Worm (Caenorhabditis elegans): ENCODE results near the gene cyp-25A2.

Gene cyp-25A2

DNA sequence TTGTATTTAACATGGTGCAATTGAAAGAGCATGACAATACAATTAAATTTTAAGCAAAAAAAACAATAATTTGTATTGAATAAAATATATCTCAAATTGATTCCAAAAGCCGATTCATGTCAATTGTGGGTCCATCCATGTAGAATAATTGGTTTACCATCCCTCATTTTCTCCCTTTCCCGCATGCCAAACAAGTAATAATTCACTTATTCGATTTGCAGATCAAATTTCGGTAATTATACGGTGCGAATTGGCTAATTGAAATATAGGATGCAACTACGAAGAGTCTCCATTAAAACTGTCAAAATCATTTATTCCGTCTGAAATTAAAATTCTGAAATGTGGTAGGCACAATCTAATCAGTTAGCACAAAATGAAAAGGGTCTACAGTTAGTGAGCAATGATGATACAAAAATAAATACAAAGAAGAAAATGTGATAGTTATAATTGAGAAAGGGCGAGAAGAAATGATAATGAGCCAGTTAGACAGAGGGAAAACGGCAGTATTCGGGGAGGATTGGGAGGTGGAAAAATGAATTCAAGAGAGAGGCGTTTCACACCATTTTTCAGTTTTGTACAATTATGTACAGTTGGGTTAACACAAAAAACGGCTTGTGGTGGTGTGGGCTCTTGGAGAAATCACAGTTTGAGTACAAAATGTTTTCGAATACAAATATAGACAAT is 45.2 kb upstream of the cyp-25A2 start:
- TF ChIP-seq nhr-25 (tag; optimal IDR thresholded peaks at IDR 0.05), result peak; percentile 33
- no peak for TF ChIP-seq R02D3.7 (tag; optimal IDR thresholded peaks at IDR 0.05)
- TF ChIP-seq skn-1 (tag; optimal IDR thresholded peaks at IDR 0.05), result no peak
- TF ChIP-seq pqm-1 (tag; optimal IDR thresholded peaks at IDR 0.05), result no peak
- TF ChIP-seq hmg-11 (tag; optimal IDR thresholded peaks at IDR 0.05), result no peak
- TF ChIP-seq ztf-4 (tag; optimal IDR thresholded peaks at IDR 0.05), result peak; percentile 39
- TF ChIP-seq snpc-4 (tag; optimal IDR thresholded peaks at IDR 0.05), result no peak
- TF ChIP-seq zag-1 (tag; optimal IDR thresholded peaks at IDR 0.05), result no peak
- TF ChIP-seq sea-2 (GFP tag; optimal IDR thresholded peaks at IDR 0.05), result no peak
- TF ChIP-seq ama-1 (optimal IDR thresholded peaks at IDR 0.05), result peak; percentile 8
- TF ChIP-seq tbx-2 (tag; optimal IDR thresholded peaks at IDR 0.05), result no peak
- TF ChIP-seq nfya-1 (tag; optimal IDR thresholded peaks at IDR 0.05; ENCODE audit: insufficient read depth), result no peak
- no peak for TF ChIP-seq egl-5 (tag; optimal IDR thresholded peaks at IDR 0.05)

- TF ChIP-seq elt-2 (tag; optimal IDR thresholded peaks at IDR 0.05), result peak; percentile 1
- peak; percentile 3 for TF ChIP-seq lin-15B (tag; optimal IDR thresholded peaks at IDR 0.05)
- no peak for TF ChIP-seq elt-3 (tag; optimal IDR thresholded peaks at IDR 0.05)
- TF ChIP-seq nfya-1 (tag; optimal IDR thresholded peaks at IDR 0.05; ENCODE audit: insufficient read depth), result peak; percentile 99
These were observed 44.2 kb upstream of the cyp-25A2 start for ce11 chrIII:3790855-3791254.

DNA sequence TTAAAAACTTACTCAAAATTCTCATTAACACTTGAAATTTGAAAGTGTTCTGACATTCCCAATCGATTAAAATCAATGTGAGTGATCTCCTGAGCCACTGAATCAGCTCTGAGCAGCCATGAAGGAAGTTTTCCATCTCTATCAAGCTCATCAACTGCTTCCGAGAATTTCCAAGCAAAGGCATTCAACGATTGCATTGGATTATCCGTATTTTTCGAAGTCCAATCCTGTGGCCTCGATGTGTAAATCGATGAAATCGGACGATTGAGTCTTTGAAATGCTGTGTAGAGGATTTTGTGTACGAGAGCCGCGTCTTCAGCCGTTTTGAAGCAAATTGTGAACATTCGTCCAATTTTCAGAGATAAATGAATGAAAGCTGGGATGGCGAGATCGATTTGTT is 39.1 kb upstream of the cyp-25A2 start:
- no peak for TF ChIP-seq mdl-1 (tag; optimal IDR thresholded peaks at IDR 0.05)
- peak; percentile 67 for TF ChIP-seq ama-1 (optimal IDR thresholded peaks at IDR 0.05)

- TF ChIP-seq nfya-1 (tag; optimal IDR thresholded peaks at IDR 0.05; ENCODE audit: insufficient read depth), result peak; percentile 37
- no peak for TF ChIP-seq ztf-4 (tag; optimal IDR thresholded peaks at IDR 0.05)
- no peak for TF ChIP-seq fkh-10 (GFP tag; optimal IDR thresholded peaks at IDR 0.05)
- no peak for TF ChIP-seq lsy-12 (tag; optimal IDR thresholded peaks at IDR 0.05)
- TF ChIP-seq mml-1 (tag; optimal IDR thresholded peaks at IDR 0.05), result no peak
- TF ChIP-seq sea-2 (GFP tag; optimal IDR thresholded peaks at IDR 0.05), result no peak
- no peak for TF ChIP-seq fkh-2 (tag; optimal IDR thresholded peaks at IDR 0.05)
- TF ChIP-seq snpc-4 (tag; optimal IDR thresholded peaks at IDR 0.05), result no peak
- no peak for TF ChIP-seq eor-1 (tag; optimal IDR thresholded peaks at IDR 0.05)
- TF ChIP-seq pha-4 (tag; optimal IDR thresholded peaks at IDR 0.05), result peak; percentile 93
- no peak for TF ChIP-seq daf-12 (tag; optimal IDR thresholded peaks at IDR 0.05)
- no peak for TF ChIP-seq mdl-1 (tag; optimal IDR thresholded peaks at IDR 0.05)
- TF ChIP-seq lin-39 (tag; optimal IDR thresholded peaks at IDR 0.05), result peak; percentile 55
- no peak for TF ChIP-seq nhr-76 (tag; optimal IDR thresholded peaks at IDR 0.05)
- TF ChIP-seq nhr-23 (tag; optimal IDR thresholded peaks at IDR 0.05), result peak; percentile 87
- no peak for TF ChIP-seq ztf-11 (tag; optimal IDR thresholded peaks at IDR 0.05)
- TF ChIP-seq jun-1 (tag; optimal IDR thresholded peaks at IDR 0.05), result no peak
- no peak for TF ChIP-seq nhr-67 (tag; optimal IDR thresholded peaks at IDR 0.05)
- peak; percentile 96 for TF ChIP-seq elt-1 (tag; optimal IDR thresholded peaks at IDR 0.05)
- peak; percentile 85 for TF ChIP-seq ama-1 (optimal IDR thresholded peaks at IDR 0.05)
- TF ChIP-seq unc-39 (tag; optimal IDR thresholded peaks at IDR 0.05), result no peak
- TF ChIP-seq elt-2 (tag; optimal IDR thresholded peaks at IDR 0.05), result peak; percentile 37
- TF ChIP-seq nhr-237 (tag; optimal IDR thresholded peaks at IDR 0.05), result no peak
- peak; percentile 87 for TF ChIP-seq nhr-25 (tag; optimal IDR thresholded peaks at IDR 0.05)
- no peak for TF ChIP-seq egl-27 (tag; optimal IDR thresholded peaks at IDR 0.05)
- TF ChIP-seq ceh-82 (tag; optimal IDR thresholded peaks at IDR 0.05), result no peak
- TF ChIP-seq nhr-11 (tag; optimal IDR thresholded peaks at IDR 0.05), result no peak
- TF ChIP-seq ceh-9 (tag; optimal IDR thresholded peaks at IDR 0.05), result no peak
- TF ChIP-seq R02D3.7 (tag; optimal IDR thresholded peaks at IDR 0.05), result no peak
- TF ChIP-seq nhr-12 (tag; optimal IDR thresholded peaks at IDR 0.05), result no peak
- TF ChIP-seq lin-15B (tag; optimal IDR thresholded peaks at IDR 0.05), result no peak
- no peak for TF ChIP-seq unc-62 (GFP tag; optimal IDR thresholded peaks at IDR 0.05)
- peak; percentile 56 for TF ChIP-seq pqm-1 (tag; optimal IDR thresholded peaks at IDR 0.05)
- peak; percentile 30 for TF ChIP-seq egl-5 (tag; optimal IDR thresholded peaks at IDR 0.05)
- no peak for TF ChIP-seq elt-3 (tag; optimal IDR thresholded peaks at IDR 0.05)
- peak; percentile 31 for TF ChIP-seq nhr-43 (tag; optimal IDR thresholded peaks at IDR 0.05; ENCODE audit: poor library complexity, severe bottlenecking)
- TF ChIP-seq nhr-77 (tag; optimal IDR thresholded peaks at IDR 0.05), result no peak
- TF ChIP-seq zag-1 (tag; optimal IDR thresholded peaks at IDR 0.05), result no peak
- TF ChIP-seq skn-1 (tag; optimal IDR thresholded peaks at IDR 0.05), result no peak
- no peak for TF ChIP-seq tbx-2 (tag; optimal IDR thresholded peaks at IDR 0.05)
- no peak for TF ChIP-seq ceh-16 (tag; optimal IDR thresholded peaks at IDR 0.05)
- TF ChIP-seq hmg-11 (tag; optimal IDR thresholded peaks at IDR 0.05), result no peak
These were observed 37.6 kb upstream of the cyp-25A2 start for ce11 chrIII:3797180-3798026.
